Fruit fly (Drosophila melanogaster) whole organism, adult: ENCODE measurements around the gene Os-C.

ENCODE experiments used
- CG7101 ChIP-seq: fragments of 200-800 bp; sonication (Bioruptor generic); optimal IDR thresholded peaks from 2 replicates; lab custom pipeline; 2018; ENCODE audit warnings: missing biosample characterization, mild to moderate bottlenecking, missing genetic modification characterization, moderate library complexity
- cnc ChIP-seq, 2 experiments: fragments of >200 bp; optimal IDR thresholded peaks; 2 replicates each; lab custom pipeline; 2017
- ovo ChIP-seq: fragments of 200-800 bp; sonication (Bioruptor generic); optimal IDR thresholded peaks from 2 replicates; lab custom pipeline; 2016; ENCODE audit warnings: missing biosample characterization, missing genetic modification characterization

DNA sequence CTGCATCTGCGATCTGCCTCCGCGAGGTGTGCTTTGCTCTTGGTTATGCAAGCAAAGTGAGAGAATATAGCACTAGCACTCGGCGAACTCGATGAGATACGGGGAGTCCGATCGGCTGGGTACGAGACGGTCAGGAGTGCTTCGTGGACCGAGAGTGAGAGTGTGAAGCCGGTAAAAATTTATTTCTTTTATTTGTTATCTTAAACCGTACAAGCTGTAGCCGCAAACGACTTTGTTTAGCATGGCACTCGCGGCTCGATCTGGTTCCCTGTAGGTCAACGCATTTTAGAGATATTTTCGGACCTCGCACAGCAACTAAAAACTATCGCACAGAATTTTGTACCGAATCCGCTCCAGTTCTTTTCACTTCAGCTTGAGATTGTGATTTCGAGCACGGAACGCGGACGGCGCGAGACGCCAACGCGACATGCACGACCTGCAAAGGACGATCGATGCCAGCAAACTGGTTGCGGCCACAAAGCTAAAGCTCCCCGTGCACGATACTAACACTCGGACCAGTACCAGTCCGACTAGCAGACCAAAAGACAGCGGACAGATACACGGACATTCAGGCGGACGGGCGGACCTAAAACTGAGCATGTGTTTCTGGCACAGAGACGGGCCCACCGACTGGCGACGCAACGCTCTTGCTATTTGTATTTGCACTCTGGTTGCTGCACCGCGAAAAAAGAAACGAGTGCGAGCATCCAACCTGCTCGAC is 12.1 kb upstream of the Os-C start:
- no peak for TF ChIP-seq ovo
- no peak for TF ChIP-seq cnc (optimal IDR thresholded peaks at IDR 0.05; lab: Kevin White, UChicago)
- no peak for TF ChIP-seq CG7101 (tag; lab: Kevin White, UChicago)
